Worm (Caenorhabditis elegans) whole organism, early embryonic: ENCODE results near the gene sri-7.

Experiments used
- B0310.2 ChIP-seq: sonication (generic microtip); optimal IDR thresholded peaks from 2 replicates; lab custom pipeline; 2016; ENCODE audit warnings: mild to moderate bottlenecking, missing genetic modification characterization, missing compliant biosample characterization
- F13C5.2 ChIP-seq: sonication (generic microtip); optimal IDR thresholded peaks from 2 replicates; lab custom pipeline; 2017; ENCODE audit warnings: mild to moderate bottlenecking, missing genetic modification characterization, inconsistent platforms, missing compliant biosample characterization
- aly-1 ChIP-seq: sonication (generic microtip); optimal IDR thresholded peaks from 2 replicates; lab custom pipeline; 2016; ENCODE audit warnings: missing genetic modification characterization, missing compliant biosample characterization
- ama-1 ChIP-seq: fragments of 150-350 bp; optimal IDR thresholded peaks from 2 replicates; lab custom pipeline; 2014
- ceh-13 ChIP-seq: fragments of 200-800 bp; sonication (Bioruptor generic); optimal IDR thresholded peaks from 2 replicates; lab custom pipeline; 2018; ENCODE audit warnings: mild to moderate bottlenecking, missing genetic modification characterization, missing compliant biosample characterization
- ceh-36 ChIP-seq: sonication (generic microtip); optimal IDR thresholded peaks from 2 replicates; lab custom pipeline; 2016; ENCODE audit warnings: missing genetic modification characterization, inconsistent platforms, missing compliant biosample characterization
- ets-7 ChIP-seq: sonication (generic microtip); optimal IDR thresholded peaks from 2 replicates; lab custom pipeline; 2016; ENCODE audit warnings: missing genotype, missing genetic modification characterization, missing compliant biosample characterization
- flt-1 ChIP-seq: fragments of 200-800 bp; sonication (Bioruptor generic); IDR thresholded peaks from 2 replicates; pipeline ENCODE4 v1.3.6; 2022; ENCODE audit warnings: missing genetic modification characterization, missing compliant biosample characterization
- hmbx-1 ChIP-seq: sonication (generic microtip); optimal IDR thresholded peaks from 2 replicates; lab custom pipeline; 2016; ENCODE audit warnings: mild to moderate bottlenecking, missing genetic modification characterization, missing compliant biosample characterization
- hmg-4 ChIP-seq: fragments of 200-800 bp; sonication (Bioruptor generic); optimal IDR thresholded peaks from 2 replicates; lab custom pipeline; 2018; ENCODE audit warnings: mild to moderate bottlenecking, missing genetic modification characterization, missing compliant biosample characterization
- hnd-1 ChIP-seq: sonication (generic microtip); optimal IDR thresholded peaks from 2 replicates; lab custom pipeline; 2016; ENCODE audit warnings: missing genetic modification characterization, missing compliant biosample characterization
- pes-1 ChIP-seq: fragments of 200-800 bp; sonication (Bioruptor generic); IDR thresholded peaks from 2 replicates; pipeline ENCODE4 v1.3.6; 2022; ENCODE audit warnings: missing genetic modification reagents, missing genetic modification characterization, missing compliant biosample characterization
- scrt-1 ChIP-seq: fragments of 200-800 bp; sonication (Bioruptor generic); IDR thresholded peaks from 2 replicates; pipeline ENCODE4 v1.3.6; 2022; ENCODE audit warnings: missing genetic modification characterization, missing compliant biosample characterization
- sea-1 ChIP-seq: fragments of 200-800 bp; sonication (Bioruptor generic); conservative IDR thresholded peaks from 2 replicates; pipeline ENCODE4 v1.3.6; 2022; ENCODE audit warnings: missing genetic modification characterization, missing compliant biosample characterization
- tbx-11 ChIP-seq: fragments of 200-800 bp; sonication (Bioruptor generic); IDR thresholded peaks from 2 replicates; pipeline ENCODE4 v1.3.6; 2022; ENCODE audit warnings: missing genetic modification characterization, missing compliant biosample characterization
- tbx-37 ChIP-seq: fragments of 200-800 bp; sonication (Bioruptor generic); conservative IDR thresholded peaks from 2 replicates; pipeline ENCODE4 v1.3.6; 2022; ENCODE audit warnings: missing genetic modification reagents, missing genetic modification characterization, missing compliant biosample characterization
- tra-4 ChIP-seq: sonication (generic microtip); optimal IDR thresholded peaks from 2 replicates; lab custom pipeline; 2017; ENCODE audit warnings: missing genetic modification characterization, missing compliant biosample characterization

The sri-7 gene

DNA sequence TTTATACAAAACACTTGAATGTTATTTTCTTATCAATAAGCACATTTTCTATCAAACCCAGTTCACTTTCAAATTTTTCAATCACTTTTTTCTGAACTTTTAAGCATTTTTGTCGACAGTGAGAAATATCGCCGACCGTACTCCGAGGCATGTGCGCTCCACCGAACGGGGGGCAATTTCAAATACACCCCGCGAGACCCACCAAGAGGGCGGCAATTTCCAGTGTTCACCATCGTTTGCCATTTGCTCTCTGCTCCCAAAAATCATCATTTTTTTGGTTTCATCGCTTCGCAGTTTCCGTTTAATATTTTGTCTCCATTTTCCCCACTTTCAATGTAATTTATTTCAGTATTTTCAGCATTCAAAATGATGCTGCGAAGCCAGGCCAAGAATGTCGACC lies 4.8 kb upstream of the sri-7 start, which contains the start of gene cyb-3:
cyb-3 (plus strand) TSS at position 350 of the 400 bp plus-strand sequence.
- 0 out of 2 replicates have a peak, but pooled peaks have one; percentile 37 for TF ChIP-seq pes-1 (GFP tag; lab: Robert Waterston, UW)
- no peak for TF ChIP-seq ceh-36 (tag; lab: Kevin White, UChicago)

DNA sequence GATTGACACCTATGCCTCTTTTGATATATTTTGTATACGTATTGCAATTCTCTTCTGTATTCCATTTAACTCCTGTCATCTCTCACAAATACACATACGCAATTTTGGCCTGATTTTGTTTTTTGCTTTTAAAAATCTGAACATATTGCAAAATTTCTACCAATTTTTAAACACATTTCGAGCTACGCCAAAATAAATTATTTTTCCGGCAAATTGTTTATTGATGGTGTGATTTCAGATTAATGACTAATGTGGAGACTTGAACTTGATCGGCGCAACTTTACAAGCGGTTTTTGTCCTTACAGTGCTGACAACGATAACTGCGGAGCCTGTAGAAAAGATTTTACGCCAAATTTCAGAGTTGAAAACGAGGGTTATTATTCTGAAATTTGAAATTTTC lies 3.0 kb upstream of the sri-7 start:
- TF ChIP-seq hmbx-1 (tag; lab: Kevin White, UChicago) (no peak), ceh-13 (GFP tag; lab: Kevin White, UChicago) (no peak)

DNA sequence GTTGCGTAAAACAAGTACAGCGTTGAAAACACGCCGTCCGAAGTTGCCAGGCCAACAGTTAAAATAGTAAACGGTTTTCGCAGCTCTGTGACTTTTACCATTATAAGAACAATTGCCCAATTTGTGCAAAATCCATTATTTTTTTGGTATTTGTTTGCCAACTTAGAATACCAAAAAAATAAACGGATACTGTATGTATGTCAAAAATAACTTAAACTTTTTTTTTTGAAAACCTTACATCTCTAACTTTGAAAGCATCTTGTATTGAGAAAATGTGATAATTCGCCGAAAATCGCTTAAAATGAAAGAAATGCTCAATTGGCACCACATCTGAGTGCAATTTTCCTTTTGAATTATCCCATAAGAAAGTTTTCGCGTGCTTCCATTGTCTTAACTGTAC lies 1.4 kb upstream of the sri-7 start, which contains the start of gene fbxa-199:
fbxa-199 (minus strand) TSS at position 101 of the 400 bp plus-strand sequence.
- TF ChIP-seq B0310.2 (tag; lab: Kevin White, UChicago) (no peak), hnd-1 (no peak), scrt-1 (no peak), sea-1 (GFP tag; lab: Robert Waterston, UW) (no peak), F13C5.2 (tag; lab: Kevin White, UChicago) (no peak), flt-1 (GFP tag; lab: Robert Waterston, UW) (no peak), tbx-37 (GFP tag; lab: Robert Waterston, UW) (no peak), tbx-11 (GFP tag; lab: Robert Waterston, UW) (no peak), tra-4 (tag; lab: Kevin White, UChicago) (no peak), ceh-13 (GFP tag; lab: Kevin White, UChicago) (no peak), ama-1 (lab: Kevin White, UChicago) (no peak), hmg-4 (no peak), pes-1 (GFP tag; lab: Robert Waterston, UW) (no peak), aly-1 (tag; lab: Kevin White, UChicago) (no peak), ceh-36 (tag; lab: Kevin White, UChicago) (no peak), hmbx-1 (tag; lab: Kevin White, UChicago) (no peak), ets-7 (tag; lab: Kevin White, UChicago) (no peak)

DNA sequence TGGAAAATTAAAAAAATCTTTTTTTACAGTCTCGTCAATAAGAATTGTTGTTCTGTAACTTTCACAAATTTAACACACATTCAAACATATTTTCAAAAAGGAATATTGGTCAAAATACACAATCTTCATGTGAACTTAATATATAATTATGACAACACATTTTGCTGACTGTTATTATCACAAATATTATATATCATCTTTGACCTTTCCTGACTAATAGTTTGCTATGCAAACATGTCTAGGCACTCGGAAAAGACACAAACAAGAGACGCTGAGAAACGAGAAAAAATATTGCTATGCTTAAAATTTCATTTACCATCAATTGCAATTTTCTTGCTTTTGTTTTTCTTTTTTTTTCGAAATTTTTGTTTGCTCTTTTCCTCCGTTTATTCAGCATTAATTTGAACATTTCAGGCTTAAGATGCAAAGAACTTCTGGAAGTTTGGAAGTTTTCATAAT lies 1.8 kb downstream of the sri-7 start, which contains the start of gene fbxa-135:
fbxa-135 (plus strand) TSS at position 409 of the 459 bp plus-strand sequence.
- no peak for TF ChIP-seq tra-4 (tag; lab: Kevin White, UChicago)
- no peak for TF ChIP-seq hmbx-1 (tag; lab: Kevin White, UChicago)
- TF ChIP-seq pes-1 (GFP tag; lab: Robert Waterston, UW): no peak
- TF ChIP-seq hnd-1: no peak
- TF ChIP-seq aly-1 (tag; lab: Kevin White, UChicago): no peak
- TF ChIP-seq flt-1 (GFP tag; lab: Robert Waterston, UW): no peak
- TF ChIP-seq ceh-36 (tag; lab: Kevin White, UChicago): no peak
- TF ChIP-seq scrt-1: no peak
- TF ChIP-seq tbx-11 (GFP tag; lab: Robert Waterston, UW): no peak
- no peak for TF ChIP-seq hmg-4
- TF ChIP-seq ets-7 (tag; lab: Kevin White, UChicago): no peak
- TF ChIP-seq sea-1 (GFP tag; lab: Robert Waterston, UW): no peak
- no peak for TF ChIP-seq F13C5.2 (tag; lab: Kevin White, UChicago)
- no peak for TF ChIP-seq ceh-13 (GFP tag; lab: Kevin White, UChicago)
- no peak for TF ChIP-seq ama-1 (lab: Kevin White, UChicago)
- no peak for TF ChIP-seq tbx-37 (GFP tag; lab: Robert Waterston, UW)
- no peak for TF ChIP-seq B0310.2 (tag; lab: Kevin White, UChicago)

DNA sequence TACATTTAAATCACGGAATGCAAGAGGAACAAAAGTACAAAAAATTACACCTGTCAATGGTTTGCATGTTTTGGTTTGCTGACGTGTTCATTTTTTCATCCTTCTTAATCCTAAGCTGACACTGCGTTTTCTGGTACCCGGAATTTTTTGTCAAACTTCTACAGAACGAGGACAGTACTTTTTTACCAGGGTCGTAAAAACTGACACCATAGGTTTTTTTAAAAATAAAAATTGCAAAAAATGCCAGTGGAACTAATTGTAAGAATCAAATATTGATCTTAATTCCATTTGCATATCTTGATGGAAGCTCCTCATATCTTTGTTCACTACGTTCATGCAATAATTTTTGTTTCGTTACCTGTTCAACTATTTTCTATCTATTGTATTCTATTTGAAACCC lies 4.7 kb downstream of the sri-7 start, which contains the start of gene srh-258:
srh-258 (plus strand) TSS at position 301 of the 400 bp plus-strand sequence.
- TF ChIP-seq pes-1 (GFP tag; lab: Robert Waterston, UW) (no peak), sea-1 (GFP tag; lab: Robert Waterston, UW) (no peak), ama-1 (lab: Kevin White, UChicago) (no peak), ceh-36 (tag; lab: Kevin White, UChicago) (no peak), scrt-1 (no peak), tbx-37 (GFP tag; lab: Robert Waterston, UW) (no peak), B0310.2 (tag; lab: Kevin White, UChicago) (no peak)

DNA sequence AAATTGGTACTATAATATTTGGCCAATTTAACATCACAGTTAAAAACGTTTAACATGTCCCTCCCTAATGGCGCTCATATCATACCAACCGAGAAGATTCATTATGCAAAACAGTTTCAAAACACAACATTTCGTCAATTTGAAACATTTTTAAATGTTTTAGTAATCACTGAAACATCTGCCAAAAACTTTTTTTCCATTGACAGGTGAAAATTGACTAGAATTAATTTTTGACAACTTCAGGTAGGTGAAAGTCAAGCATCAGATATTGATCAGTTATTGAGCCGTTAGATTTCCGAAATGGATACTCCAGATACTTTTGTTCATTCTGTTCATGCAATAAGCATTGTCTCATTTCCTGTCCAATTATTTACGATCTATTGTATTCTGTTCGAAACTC lies 6.8 kb downstream of the sri-7 start, which contains the start of gene srh-257:
srh-257 (plus strand) TSS at position 301 of the 400 bp plus-strand sequence.
- no peak for TF ChIP-seq aly-1 (tag; lab: Kevin White, UChicago)
- TF ChIP-seq B0310.2 (tag; lab: Kevin White, UChicago): no peak
- no peak for TF ChIP-seq scrt-1
- no peak for TF ChIP-seq pes-1 (GFP tag; lab: Robert Waterston, UW)
- no peak for TF ChIP-seq tbx-37 (GFP tag; lab: Robert Waterston, UW)
- no peak for TF ChIP-seq ama-1 (lab: Kevin White, UChicago)
- TF ChIP-seq ceh-13 (GFP tag; lab: Kevin White, UChicago): no peak
- TF ChIP-seq flt-1 (GFP tag; lab: Robert Waterston, UW): no peak
- no peak for TF ChIP-seq hnd-1
- no peak for TF ChIP-seq ets-7 (tag; lab: Kevin White, UChicago)
- no peak for TF ChIP-seq tbx-11 (GFP tag; lab: Robert Waterston, UW)
- TF ChIP-seq F13C5.2 (tag; lab: Kevin White, UChicago): no peak

DNA sequence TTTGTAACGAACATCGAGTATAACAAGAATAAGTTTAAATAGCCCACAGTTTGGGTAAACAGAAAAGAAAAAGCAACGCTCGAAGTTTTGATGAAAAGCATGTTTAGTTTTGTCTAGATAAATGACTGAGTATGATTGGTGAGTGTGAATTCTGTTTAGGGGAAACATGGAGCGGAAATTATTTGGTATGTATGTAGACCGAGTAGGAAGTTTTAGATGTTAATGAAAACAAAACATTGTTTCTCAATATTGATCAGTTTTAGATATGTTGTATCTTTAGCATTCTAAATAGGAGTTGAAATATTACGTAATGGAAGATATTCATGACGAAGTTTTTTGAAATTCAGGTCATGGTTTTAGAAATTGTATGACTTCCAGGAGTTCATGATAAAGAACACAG lies 12.5 kb downstream of the sri-7 start, which contains the start of gene srbc-63:
srbc-63 (minus strand) TSS at position 101 of the 400 bp plus-strand sequence.
- TF ChIP-seq F13C5.2 (tag; lab: Kevin White, UChicago): no peak
- TF ChIP-seq hmbx-1 (tag; lab: Kevin White, UChicago): no peak
- no peak for TF ChIP-seq tbx-37 (GFP tag; lab: Robert Waterston, UW)
- no peak for TF ChIP-seq scrt-1
- TF ChIP-seq tra-4 (tag; lab: Kevin White, UChicago): no peak
- no peak for TF ChIP-seq ceh-13 (GFP tag; lab: Kevin White, UChicago)
- no peak for TF ChIP-seq ama-1 (lab: Kevin White, UChicago)
- TF ChIP-seq ets-7 (tag; lab: Kevin White, UChicago): no peak
- TF ChIP-seq hmg-4: no peak
- TF ChIP-seq tbx-11 (GFP tag; lab: Robert Waterston, UW): no peak
- no peak for TF ChIP-seq ceh-36 (tag; lab: Kevin White, UChicago)
- no peak for TF ChIP-seq hnd-1
